Fruit fly (Drosophila melanogaster): Measurements from ENCODE around the gene Nhe3.

Nhe3 gene

dm6 chr2L:6673211-6674012 lies 10.8 kb downstream of the Nhe3 start, which contains the start of gene Spn27A (continued):
- TF ChIP-seq CG2678 (tag; optimal IDR thresholded peaks at IDR 0.05) (peak; percentile 74), dmrt11E (tag; optimal IDR thresholded peaks at IDR 0.05) (peak; percentile 43), Oaz (GFP tag; IDR thresholded peaks at IDR 0.05) (no peak), eyg (GFP tag; optimal IDR thresholded peaks at IDR 0.05) (peak; percentile 1), mirr (GFP tag; optimal IDR thresholded peaks at IDR 0.05) (peak; percentile 25), Meics (GFP tag; optimal IDR thresholded peaks at IDR 0.05) (no peak), CG7928 (GFP tag; optimal IDR thresholded peaks at IDR 0.05) (peak; percentile 24), phol (tag; optimal IDR thresholded peaks at IDR 0.05) (peak; percentile 78), CG3995 (GFP tag; optimal IDR thresholded peaks at IDR 0.05) (peak; percentile 57), CG3163 (GFP tag; optimal IDR thresholded peaks at IDR 0.05) (no peak), CG17568 (GFP tag; optimal IDR thresholded peaks at IDR 0.05) (peak; percentile 25), Trl (optimal IDR thresholded peaks at IDR 0.05) (peak; percentile 50 to 60), Trl (GFP tag; optimal IDR thresholded peaks at IDR 0.05) (peak; percentile 43), tin (GFP tag; optimal IDR thresholded peaks at IDR 0.05) (peak; percentile 48), CG18476 (GFP tag; optimal IDR thresholded peaks at IDR 0.05) (peak; percentile 9), CG10209 (GFP tag; optimal IDR thresholded peaks at IDR 0.05) (peak; percentile 56), CG14667 (GFP tag; IDR thresholded peaks at IDR 0.05) (no peak; the same call in 1 of the 2 replicates), seq (GFP tag; IDR thresholded peaks at IDR 0.05) (peak; percentile 26; the same call in 1 of the 2 replicates), CG10147 (GFP tag; optimal IDR thresholded peaks at IDR 0.05) (peak; percentile 30), run (tag; optimal IDR thresholded peaks at IDR 0.05) (no peak), sisA (GFP tag; IDR thresholded peaks at IDR 0.05) (peak; percentile 28; the same call in 1 of the 2 replicates), CG7963 (GFP tag; IDR thresholded peaks at IDR 0.05; ENCODE audit: partially characterized antibody) (no peak), her (GFP tag; optimal IDR thresholded peaks at IDR 0.05) (peak; percentile 36), otp (GFP tag; IDR thresholded peaks at IDR 0.05) (no peak), tgo (GFP tag; IDR thresholded peaks at IDR 0.05) (peak; percentile 32; the same call in 1 of the 3 replicates), Dfd (GFP tag; optimal IDR thresholded peaks at IDR 0.05) (no peak), sob (GFP tag; IDR thresholded peaks at IDR 0.05) (0 out of 2 replicates have a peak, but pooled peaks have one; percentile 35), CG12391 (tag; optimal IDR thresholded peaks at IDR 0.05) (peak; percentile 72), bcd (GFP tag; optimal IDR thresholded peaks at IDR 0.05) (no peak), CG11247 (GFP tag; IDR thresholded peaks at IDR 0.05) (0 out of 2 replicates have a peak, but pooled peaks have one; percentile 21), Antp (GFP tag; optimal IDR thresholded peaks at IDR 0.05) (peak; percentile 50), pho (GFP tag; optimal IDR thresholded peaks at IDR 0.05) (peak; percentile 51), CG12659 (GFP tag; optimal IDR thresholded peaks at IDR 0.05) (peak; percentile 63), CkIIα-i1 (GFP tag; IDR thresholded peaks at IDR 0.05) (no peak), gsb (GFP tag; IDR thresholded peaks at IDR 0.05) (no peak), CG15269 (tag; optimal IDR thresholded peaks at IDR 0.05) (peak; percentile 79), fd64A (GFP tag; optimal IDR thresholded peaks at IDR 0.05) (no peak), hkb (optimal IDR thresholded peaks at IDR 0.05) (no peak), hkb (GFP tag; IDR thresholded peaks at IDR 0.05) (peak; percentile 50; the same call in 1 of the 2 replicates), Poxn (GFP tag; IDR thresholded peaks at IDR 0.05) (no peak), CG7271 (tag; optimal IDR thresholded peaks at IDR 0.05) (no peak), maf-S (GFP tag; optimal IDR thresholded peaks at IDR 0.05) (peak; percentile 42), Jarid2 (GFP tag; optimal IDR thresholded peaks at IDR 0.05) (peak; percentile 64), H2.0 (GFP tag; IDR thresholded peaks at IDR 0.05) (no peak), Adf1 (GFP tag; IDR thresholded peaks at IDR 0.05) (peak; percentile 93), CG16813 (GFP tag; IDR thresholded peaks at IDR 0.05; ENCODE audit: partially characterized antibody) (no peak), Dad (GFP tag; optimal IDR thresholded peaks at IDR 0.05) (peak; percentile 54), yki (optimal IDR thresholded peaks at IDR 0.05) (no peak), Elba2 (GFP tag; optimal IDR thresholded peaks at IDR 0.05) (peak; percentile 19), Hr39 (optimal IDR thresholded peaks at IDR 0.05) (no peak), CG2875 (GFP tag; optimal IDR thresholded peaks at IDR 0.05) (peak; percentile 66)
